Worm (Caenorhabditis elegans) whole organism, L3 larva: ENCODE data around the gene C49F5.5.

Source experiments
- R02D3.7 ChIP-seq: fragments of 150-350 bp; optimal IDR thresholded peaks from 2 replicates; lab custom pipeline; 2014; ENCODE audit warnings: missing biosample characterization, missing genetic modification characterization
- ZK546.5 ChIP-seq: sonication (generic microtip); optimal IDR thresholded peaks from 2 replicates; lab custom pipeline; 2017; ENCODE audit warnings: missing biosample characterization, missing genetic modification characterization
- aly-2 ChIP-seq: fragments of 150-350 bp; optimal IDR thresholded peaks from 2 replicates; lab custom pipeline; 2014; ENCODE audit warnings: missing biosample characterization, missing genetic modification characterization
- ama-1 ChIP-seq: fragments of 150-350 bp; optimal IDR thresholded peaks from 2 replicates; lab custom pipeline; 2018
- ceh-16 ChIP-seq: sonication (generic microtip); optimal IDR thresholded peaks from 2 replicates; lab custom pipeline; 2017; ENCODE audit warnings: missing biosample characterization, missing genetic modification characterization
- ceh-82 ChIP-seq: fragments of 150-350 bp; optimal IDR thresholded peaks from 2 replicates; lab custom pipeline; 2014; ENCODE audit warnings: missing biosample characterization, missing genetic modification characterization
- ceh-9 ChIP-seq: sonication (generic microtip); optimal IDR thresholded peaks from 2 replicates; lab custom pipeline; 2018; ENCODE audit warnings: missing biosample characterization, missing genetic modification characterization
- daf-12 ChIP-seq: fragments of 150-350 bp; optimal IDR thresholded peaks from 2 replicates; lab custom pipeline; 2014; ENCODE audit warnings: missing biosample characterization, missing genetic modification reagents, missing genetic modification characterization
- egl-27 ChIP-seq: sonication (generic microtip); optimal IDR thresholded peaks from 4 replicates; lab custom pipeline; 2017; ENCODE audit warnings: missing biosample characterization, missing genetic modification reagents, missing genetic modification characterization
- egl-5 ChIP-seq: fragments of 150-350 bp; optimal IDR thresholded peaks from 2 replicates; lab custom pipeline; 2017; ENCODE audit warnings: missing biosample characterization, missing genetic modification reagents, missing genetic modification characterization, inconsistent platforms
- elt-1 ChIP-seq: fragments of 150-350 bp; optimal IDR thresholded peaks from 2 replicates; lab custom pipeline; 2014; ENCODE audit warnings: missing biosample characterization, missing genetic modification characterization
- elt-2 ChIP-seq: sonication (generic microtip); optimal IDR thresholded peaks from 2 replicates; lab custom pipeline; 2016; ENCODE audit warnings: missing genetic modification reagents, mild to moderate bottlenecking, missing genetic modification characterization, missing compliant biosample characterization
- eor-1 ChIP-seq, 2 experiments: fragments of 150-350 bp; optimal IDR thresholded peaks; 2 replicates each; lab custom pipeline; 2014 to 2018; ENCODE audit warnings: missing biosample characterization in 2 of 2, missing genetic modification characterization in 2 of 2
- fkh-10 ChIP-seq: sonication (generic microtip); optimal IDR thresholded peaks from 2 replicates; lab custom pipeline; 2017; ENCODE audit warnings: missing biosample characterization, missing genetic modification reagents, missing genetic modification characterization
- fos-1 ChIP-seq: fragments of 150-350 bp; optimal IDR thresholded peaks from 2 replicates; lab custom pipeline; 2014; ENCODE audit warnings: missing biosample characterization, missing genetic modification characterization
- hmg-11 ChIP-seq: sonication (generic microtip); optimal IDR thresholded peaks from 2 replicates; lab custom pipeline; 2016; ENCODE audit warnings: missing genetic modification characterization, missing compliant biosample characterization
- jun-1 ChIP-seq: fragments of 150-350 bp; optimal IDR thresholded peaks from 2 replicates; lab custom pipeline; 2014; ENCODE audit warnings: missing biosample characterization, missing genetic modification reagents, missing genetic modification characterization
- lin-15B ChIP-seq: fragments of 150-350 bp; optimal IDR thresholded peaks from 2 replicates; lab custom pipeline; 2014; ENCODE audit warnings: missing biosample characterization, missing genetic modification characterization
- lin-39 ChIP-seq: fragments of 150-350 bp; optimal IDR thresholded peaks from 2 replicates; lab custom pipeline; 2018; ENCODE audit warnings: missing biosample characterization, missing genetic modification reagents, missing genetic modification characterization
- lsy-12 ChIP-seq: sonication (generic microtip); optimal IDR thresholded peaks from 2 replicates; lab custom pipeline; 2016; ENCODE audit warnings: mild to moderate bottlenecking, missing genetic modification characterization, missing compliant biosample characterization
- mdl-1 ChIP-seq: fragments of 150-350 bp; optimal IDR thresholded peaks from 2 replicates; lab custom pipeline; 2014; ENCODE audit warnings: missing biosample characterization, missing genetic modification characterization
- mml-1 ChIP-seq: fragments of 150-350 bp; sonication (generic microtip); optimal IDR thresholded peaks from 3 replicates; lab custom pipeline; 2014; ENCODE audit warnings: missing biosample characterization, missing genetic modification characterization
- nhr-12 ChIP-seq: fragments of 150-350 bp; optimal IDR thresholded peaks from 2 replicates; lab custom pipeline; 2014; ENCODE audit warnings: missing biosample characterization, missing genetic modification characterization
- nhr-237 ChIP-seq: fragments of 150-350 bp; optimal IDR thresholded peaks from 2 replicates; lab custom pipeline; 2014; ENCODE audit warnings: missing biosample characterization, missing genetic modification characterization
- nhr-25 ChIP-seq: sonication (generic microtip); optimal IDR thresholded peaks from 2 replicates; lab custom pipeline; 2017; ENCODE audit warnings: missing biosample characterization, missing genetic modification characterization
- nhr-43 ChIP-seq: sonication (generic microtip); optimal IDR thresholded peaks from 2 replicates; lab custom pipeline; 2016; ENCODE audit warnings: mild to moderate bottlenecking, missing genetic modification characterization, missing compliant biosample characterization; ENCODE audit not compliant: poor library complexity, severe bottlenecking
- nhr-67 ChIP-seq: fragments of 150-350 bp; optimal IDR thresholded peaks from 2 replicates; lab custom pipeline; 2014; ENCODE audit warnings: missing biosample characterization, missing genetic modification characterization
- pha-4 ChIP-seq: fragments of 150-350 bp; optimal IDR thresholded peaks from 2 replicates; lab custom pipeline; 2014; ENCODE audit warnings: missing biosample characterization, missing genetic modification reagents, missing genetic modification characterization
- pqm-1 ChIP-seq: fragments of 150-350 bp; optimal IDR thresholded peaks from 2 replicates; lab custom pipeline; 2017; ENCODE audit warnings: missing biosample characterization, missing genetic modification characterization, inconsistent platforms
- skn-1 ChIP-seq: fragments of 150-350 bp; optimal IDR thresholded peaks from 2 replicates; lab custom pipeline; 2014; ENCODE audit warnings: missing biosample characterization, missing genetic modification characterization
- snpc-4 ChIP-seq: fragments of 150-350 bp; optimal IDR thresholded peaks from 2 replicates; lab custom pipeline; 2014; ENCODE audit warnings: missing biosample characterization, missing genetic modification characterization
- tbx-2 ChIP-seq: sonication (generic microtip); optimal IDR thresholded peaks from 2 replicates; lab custom pipeline; 2016; ENCODE audit warnings: mild to moderate bottlenecking, missing genetic modification characterization, missing compliant biosample characterization
- unc-62 ChIP-seq: fragments of 150-350 bp; sonication (generic microtip); optimal IDR thresholded peaks from 4 replicates; lab custom pipeline; 2014; ENCODE audit warnings: missing biosample characterization, missing genetic modification reagents, missing genetic modification characterization
- zag-1 ChIP-seq: fragments of 150-350 bp; optimal IDR thresholded peaks from 2 replicates; lab custom pipeline; 2014; ENCODE audit warnings: missing biosample characterization, missing genetic modification characterization
- ztf-4 ChIP-seq: fragments of 150-350 bp; optimal IDR thresholded peaks from 2 replicates; lab custom pipeline; 2014; ENCODE audit warnings: missing biosample characterization, missing genetic modification characterization

The C49F5.5 gene

ce11 chrX:11948184-11948894 is 37.6 kb upstream of the C49F5.5 start, which contains the start of gene lsd-1:
TSS of gene lsd-1 (plus strand) at chrX:11948844.
- peak; percentile 50 for TF ChIP-seq pha-4 (tag; lab: Kevin White, UChicago)
- TF ChIP-seq nhr-12 (tag; lab: Kevin White, UChicago): no peak
- peak; percentile 64 for TF ChIP-seq hmg-11 (tag; lab: Kevin White, UChicago)
- TF ChIP-seq elt-2 (tag; lab: Kevin White, UChicago): peak; percentile 6
- TF ChIP-seq lin-15B: no peak

ce11 chrX:11952129-11952528 is 33.9 kb upstream of the C49F5.5 start:
- TF ChIP-seq jun-1 (tag; lab: Kevin White, UChicago): no peak
- TF ChIP-seq unc-62 (GFP tag; lab: Kevin White, UChicago): no peak
- TF ChIP-seq nhr-43: no peak
- no peak for TF ChIP-seq lin-39
- TF ChIP-seq nhr-237 (tag; lab: Kevin White, UChicago): no peak
- no peak for TF ChIP-seq zag-1
- no peak for TF ChIP-seq ceh-16 (tag; lab: Kevin White, UChicago)
- no peak for TF ChIP-seq nhr-67 (tag; lab: Kevin White, UChicago)
- TF ChIP-seq fos-1 (tag; lab: Kevin White, UChicago): no peak
- no peak for TF ChIP-seq nhr-25 (tag; lab: Kevin White, UChicago)

ce11 chrX:11953229-11953628 is 32.8 kb upstream of the C49F5.5 start, which contains the start of gene T08D10.4:
TSS of gene T08D10.4 (minus strand) at chrX:11953329.
- TF ChIP-seq nhr-67 (tag; lab: Kevin White, UChicago) (no peak), mml-1 (tag; lab: Kevin White, UChicago) (no peak), ZK546.5 (tag; lab: Kevin White, UChicago) (no peak), ztf-4 (no peak), lsy-12 (tag; lab: Kevin White, UChicago) (no peak), jun-1 (tag; lab: Kevin White, UChicago) (no peak), elt-1 (tag; lab: Kevin White, UChicago) (no peak), pqm-1 (no peak), pha-4 (tag; lab: Kevin White, UChicago) (no peak), zag-1 (no peak), daf-12 (tag; lab: Kevin White, UChicago) (no peak), eor-1 (tag; optimal IDR thresholded peaks at IDR 0.05; lab: Kevin White, UChicago) (no peak)
- TF ChIP-seq, all 47 proteins: peak for 0

- no peak for TF ChIP-seq nhr-25 (tag; lab: Kevin White, UChicago)
- TF ChIP-seq egl-5 (tag; lab: Kevin White, UChicago): no peak
- TF ChIP-seq fos-1 (tag; lab: Kevin White, UChicago): no peak
- TF ChIP-seq snpc-4 (tag; lab: Kevin White, UChicago): no peak
- no peak for TF ChIP-seq zag-1
- no peak for TF ChIP-seq elt-2 (tag; lab: Kevin White, UChicago)
- TF ChIP-seq mdl-1: no peak
- TF ChIP-seq nhr-43: no peak
- no peak for TF ChIP-seq skn-1 (tag; lab: Kevin White, UChicago)
- no peak for TF ChIP-seq nhr-237 (tag; lab: Kevin White, UChicago)
- no peak for TF ChIP-seq fkh-10
- TF ChIP-seq egl-27 (tag; lab: Kevin White, UChicago): no peak
- TF ChIP-seq ama-1 (lab: Kevin White, UChicago): no peak
- no peak for TF ChIP-seq pqm-1
- no peak for TF ChIP-seq ceh-16 (tag; lab: Kevin White, UChicago)
- TF ChIP-seq jun-1 (tag; lab: Kevin White, UChicago): no peak
- TF ChIP-seq tbx-2 (tag; lab: Kevin White, UChicago): no peak
- no peak for TF ChIP-seq aly-2
- TF ChIP-seq R02D3.7 (tag; lab: Kevin White, UChicago): no peak
Observed at ce11 chrX:11955125-11955524, 30.9 kb upstream of the C49F5.5 start, which contains the start of gene T08D10.3. TSS of gene T08D10.3 (plus strand) at chrX:11955425.

- no peak for TF ChIP-seq nhr-67 (tag; lab: Kevin White, UChicago)
- TF ChIP-seq ceh-82: no peak
- no peak for TF ChIP-seq ceh-9 (tag; lab: Kevin White, UChicago)
- TF ChIP-seq elt-2 (tag; lab: Kevin White, UChicago): no peak
Observed at ce11 chrX:11957246-11957645, 28.7 kb upstream of the C49F5.5 start, which contains the start of gene T08D10.5. TSS of gene T08D10.5 (plus strand) at chrX:11957546.
